Worm (Caenorhabditis elegans): ENCODE measurements around the gene C49F8.14.

DNA sequence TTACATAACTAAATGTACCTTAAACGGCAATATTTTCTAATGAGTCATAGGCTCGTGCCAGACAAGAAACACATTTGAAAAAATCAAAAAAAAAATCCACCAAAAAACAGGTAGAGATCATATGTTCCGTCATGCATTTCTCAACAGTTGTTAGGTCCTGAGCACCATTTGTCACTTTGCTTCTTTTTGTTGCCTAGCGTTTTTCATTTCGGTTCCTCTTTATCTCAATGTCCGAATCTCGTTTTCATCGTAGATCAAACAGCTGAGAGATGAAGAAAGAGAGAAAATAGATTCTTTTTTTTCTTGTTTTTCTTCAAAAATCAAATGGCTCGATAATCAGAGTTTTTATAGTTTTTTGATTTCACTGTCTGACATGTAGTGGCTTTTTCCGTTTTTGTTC is 35.8 kb downstream of the C49F8.14 start:
- TF ChIP-seq dao-5 (tag; optimal IDR thresholded peaks at IDR 0.05) (no peak), him-1 (tag; optimal IDR thresholded peaks at IDR 0.05) (no peak), W03F9.2 (tag; optimal IDR thresholded peaks at IDR 0.05) (no peak)
